Worm (Caenorhabditis elegans): ENCODE data around the gene C11D2.3.

ce11 chrIV:6140700-6141099, 10.9 kb upstream of the C11D2.3 start:
- TF ChIP-seq mdl-1 (tag; optimal IDR thresholded peaks at IDR 0.05) (no peak), ceh-82 (tag; optimal IDR thresholded peaks at IDR 0.05) (no peak), elt-3 (tag; optimal IDR thresholded peaks at IDR 0.05) (no peak)

Measured in whole organism, L3 larva.